Worm (Caenorhabditis elegans) whole organism, L4 larva: ENCODE results near the gene set-11.
A peak's percentile ranks its signal among the peaks of the same experiment; 100 is the strongest.

Source experiments
- F10B5.3 ChIP-seq: sonication (generic microtip); optimal IDR thresholded peaks from 2 replicates; lab custom pipeline; 2016; ENCODE audit warnings: mild to moderate bottlenecking, missing genetic modification characterization, missing compliant biosample characterization
- F44E2.7 ChIP-seq: fragments of 200-800 bp; sonication (Bioruptor generic); IDR thresholded peaks from 2 replicates; pipeline ENCODE4 v2.1.2; 2022; ENCODE audit warnings: missing genetic modification characterization, missing compliant biosample characterization
- F49E8.2 ChIP-seq: sonication (generic microtip); optimal IDR thresholded peaks from 2 replicates; lab custom pipeline; 2016; ENCODE audit warnings: missing compliant biosample characterization, mild to moderate bottlenecking, missing genetic modification characterization, borderline replicate concordance
- R02D3.7 ChIP-seq: fragments of 150-350 bp; sonication (generic microtip); optimal IDR thresholded peaks from 3 replicates; lab custom pipeline; 2014; ENCODE audit warnings: missing biosample characterization, missing genetic modification characterization
- Y105C5A.15 ChIP-seq: fragments of 200-800 bp; sonication (Bioruptor generic); IDR thresholded peaks from 2 replicates; pipeline ENCODE4 v1.3.6; 2022; ENCODE audit warnings: missing genetic modification characterization, missing compliant biosample characterization
- Y48G9A.11 ChIP-seq: fragments of 200-800 bp; sonication (Bioruptor generic); IDR thresholded peaks from 2 replicates; pipeline ENCODE4 v1.3.6; 2022; ENCODE audit warnings: missing genetic modification reagents, missing genetic modification characterization, missing compliant biosample characterization
- ZK337.2 ChIP-seq: fragments of 200-800 bp; sonication (Bioruptor generic); IDR thresholded peaks from 2 replicates; pipeline ENCODE4 v1.3.6; 2022; ENCODE audit warnings: missing genetic modification reagents, missing genetic modification characterization, missing compliant biosample characterization
- aly-2 ChIP-seq: sonication (generic microtip); optimal IDR thresholded peaks from 2 replicates; lab custom pipeline; 2018; ENCODE audit warnings: missing biosample characterization, missing genetic modification characterization
- ama-1 ChIP-seq: fragments of 150-350 bp; optimal IDR thresholded peaks from 2 replicates; lab custom pipeline; 2014; ENCODE audit warnings: inconsistent platforms, mixed read lengths
- ceh-28 ChIP-seq: fragments of 150-350 bp; optimal IDR thresholded peaks from 2 replicates; lab custom pipeline; 2014; ENCODE audit warnings: missing biosample characterization, missing genetic modification reagents, missing genetic modification characterization
- ceh-44 ChIP-seq: fragments of 200-800 bp; sonication (Bioruptor generic); IDR thresholded peaks from 2 replicates; pipeline ENCODE4 v1.3.6; 2022; ENCODE audit warnings: missing genetic modification reagents, missing genetic modification characterization, missing compliant biosample characterization
- ces-1 ChIP-seq: fragments of 150-350 bp; sonication (generic microtip); optimal IDR thresholded peaks from 4 replicates; lab custom pipeline; 2014; ENCODE audit warnings: missing biosample characterization, missing genetic modification reagents, missing genetic modification characterization
- cey-2 ChIP-seq: sonication (generic microtip); optimal IDR thresholded peaks from 3 replicates; lab custom pipeline; 2017; ENCODE audit warnings: missing genetic modification characterization, mild to moderate bottlenecking, missing compliant biosample characterization, antibody characterized with exemption, borderline replicate concordance; ENCODE audit not compliant: insufficient read depth
- ctbp-1 ChIP-seq: fragments of 200-800 bp; sonication (Bioruptor generic); IDR thresholded peaks from 2 replicates; pipeline ENCODE4 v1.3.6; 2022; ENCODE audit warnings: missing genetic modification reagents, missing genetic modification characterization, missing compliant biosample characterization
- daf-12 ChIP-seq: fragments of 150-350 bp; optimal IDR thresholded peaks from 2 replicates; lab custom pipeline; 2014; ENCODE audit warnings: missing biosample characterization, missing genetic modification reagents, missing genetic modification characterization
- daf-16 ChIP-seq, 3 experiments: sonication (generic microtip); optimal IDR thresholded peaks; 2 replicates each; lab custom pipeline; 2016 to 2017; ENCODE audit warnings: missing genetic modification characterization in 3 of 3, missing genetic modification reagents in 3 of 3, mild to moderate bottlenecking in 2 of 3, missing compliant biosample characterization in 2 of 3, missing biosample characterization in 1 of 3, moderate library complexity in 1 of 3
- dmd-6 ChIP-seq: fragments of 200-800 bp; sonication (Bioruptor generic); IDR thresholded peaks from 2 replicates; pipeline ENCODE4 v1.3.6; 2022; ENCODE audit warnings: missing genetic modification reagents, missing genetic modification characterization, missing compliant biosample characterization
- duxl-1 ChIP-seq: sonication (generic microtip); optimal IDR thresholded peaks from 2 replicates; lab custom pipeline; 2016; ENCODE audit warnings: mild to moderate bottlenecking, missing genetic modification characterization, moderate library complexity, missing compliant biosample characterization; ENCODE audit not compliant: poor library complexity
- dve-1 ChIP-seq: sonication (generic microtip); optimal IDR thresholded peaks from 2 replicates; lab custom pipeline; 2017; ENCODE audit warnings: antibody characterized with exemption, mild to moderate bottlenecking, missing genetic modification characterization, missing compliant biosample characterization; ENCODE audit not compliant: insufficient read depth
- fkh-10 ChIP-seq: fragments of 150-350 bp; optimal IDR thresholded peaks from 2 replicates; lab custom pipeline; 2014; ENCODE audit warnings: missing biosample characterization, missing genetic modification reagents, missing genetic modification characterization
- gei-8 ChIP-seq: fragments of 200-800 bp; sonication (Bioruptor generic); optimal IDR thresholded peaks from 2 replicates; lab custom pipeline; 2018; ENCODE audit warnings: mild to moderate bottlenecking, missing genetic modification characterization, missing compliant biosample characterization
- hif-1 ChIP-seq, 2 experiments: sonication (generic microtip); optimal IDR thresholded peaks; 2 replicates each; lab custom pipeline; 2016 to 2017; ENCODE audit warnings: missing compliant biosample characterization in 2 of 2, missing genetic modification characterization in 2 of 2, missing genetic modification reagents in 2 of 2, missing genotype in 2 of 2, mild to moderate bottlenecking in 1 of 2
- hmg-1.1 ChIP-seq: fragments of 200-800 bp; sonication (Bioruptor generic); IDR thresholded peaks from 2 replicates; pipeline ENCODE4 v1.3.6; 2022; ENCODE audit warnings: missing genetic modification reagents, missing genetic modification characterization, missing compliant biosample characterization
- jun-1 ChIP-seq: fragments of 150-350 bp; optimal IDR thresholded peaks from 2 replicates; lab custom pipeline; 2014; ENCODE audit warnings: missing biosample characterization, missing genetic modification reagents, missing genetic modification characterization
- lin-1 ChIP-seq: fragments of 200-800 bp; sonication (Bioruptor generic); IDR thresholded peaks from 2 replicates; pipeline ENCODE4 v1.3.6; 2022; ENCODE audit warnings: missing genetic modification reagents, missing genetic modification characterization, missing compliant biosample characterization
- lin-13 ChIP-seq: fragments of 150-350 bp; optimal IDR thresholded peaks from 2 replicates; lab custom pipeline; 2014; ENCODE audit warnings: missing biosample characterization, missing genetic modification reagents, missing genetic modification characterization
- lin-38 ChIP-seq: fragments of 200-800 bp; sonication (Bioruptor generic); IDR thresholded peaks from 2 replicates; pipeline ENCODE4 v1.3.6; 2022; ENCODE audit warnings: missing genetic modification reagents, missing genetic modification characterization, missing compliant biosample characterization
- lin-39 ChIP-seq: fragments of 150-350 bp; optimal IDR thresholded peaks from 2 replicates; lab custom pipeline; 2014; ENCODE audit warnings: missing biosample characterization, missing genetic modification reagents, missing genetic modification characterization
- nhr-111 ChIP-seq: fragments of 200-800 bp; sonication (Bioruptor generic); optimal IDR thresholded peaks from 2 replicates; lab custom pipeline; 2018; ENCODE audit warnings: mild to moderate bottlenecking, missing genetic modification characterization, missing compliant biosample characterization
- nhr-6 ChIP-seq: fragments of 150-350 bp; optimal IDR thresholded peaks from 2 replicates; lab custom pipeline; 2014; ENCODE audit warnings: missing biosample characterization, missing genetic modification characterization
- pqm-1 ChIP-seq: sonication (generic microtip); optimal IDR thresholded peaks from 2 replicates; lab custom pipeline; 2017; ENCODE audit warnings: missing biosample characterization, missing genetic modification characterization
- rbr-2 ChIP-seq: sonication (generic microtip); optimal IDR thresholded peaks from 2 replicates; lab custom pipeline; 2016; ENCODE audit warnings: missing genotype, missing genetic modification characterization, missing compliant biosample characterization
- set-16 ChIP-seq: fragments of 200-800 bp; sonication (Bioruptor generic); IDR thresholded peaks from 2 replicates; pipeline ENCODE4 v1.3.6; 2022; ENCODE audit warnings: missing genetic modification reagents, missing genetic modification characterization, missing compliant biosample characterization
- snpc-1.2 ChIP-seq: fragments of 200-800 bp; sonication (Bioruptor generic); IDR thresholded peaks from 2 replicates; pipeline ENCODE4 v1.3.6; 2022; ENCODE audit warnings: missing genetic modification reagents, missing genetic modification characterization, missing compliant biosample characterization
- spr-1 ChIP-seq: sonication (generic microtip); optimal IDR thresholded peaks from 2 replicates; lab custom pipeline; 2016; ENCODE audit warnings: mild to moderate bottlenecking, missing genetic modification characterization, missing compliant biosample characterization
- tra-1 ChIP-seq: fragments of 200-800 bp; sonication (Bioruptor generic); IDR thresholded peaks from 2 replicates; pipeline ENCODE4 v1.3.6; 2022; ENCODE audit warnings: missing genetic modification reagents, missing genetic modification characterization, missing compliant biosample characterization
- unc-130 ChIP-seq: sonication (generic microtip); optimal IDR thresholded peaks from 2 replicates; lab custom pipeline; 2016; ENCODE audit warnings: missing genetic modification reagents, missing genetic modification characterization, missing compliant biosample characterization
- unc-62 ChIP-seq, 3 experiments: fragments of 150-350 bp in 1 of 3; sonication (generic microtip); optimal IDR thresholded peaks in 2 of 3; peaks in 1 of 3; 1 replicate in 1 of 3; 2 replicates in 2 of 3; lab custom pipeline; 2014 to 2017; ENCODE audit warnings: missing biosample characterization in 3 of 3, missing genetic modification characterization in 3 of 3, missing genetic modification reagents in 3 of 3, missing genotype in 1 of 3
- zag-1 ChIP-seq: fragments of 150-350 bp; optimal IDR thresholded peaks from 2 replicates; lab custom pipeline; 2014; ENCODE audit warnings: missing biosample characterization, missing genetic modification characterization
- zip-2 ChIP-seq: fragments of 150-350 bp; optimal IDR thresholded peaks from 2 replicates; lab custom pipeline; 2014; ENCODE audit warnings: missing biosample characterization, missing genetic modification characterization

Gene set-11

DNA sequence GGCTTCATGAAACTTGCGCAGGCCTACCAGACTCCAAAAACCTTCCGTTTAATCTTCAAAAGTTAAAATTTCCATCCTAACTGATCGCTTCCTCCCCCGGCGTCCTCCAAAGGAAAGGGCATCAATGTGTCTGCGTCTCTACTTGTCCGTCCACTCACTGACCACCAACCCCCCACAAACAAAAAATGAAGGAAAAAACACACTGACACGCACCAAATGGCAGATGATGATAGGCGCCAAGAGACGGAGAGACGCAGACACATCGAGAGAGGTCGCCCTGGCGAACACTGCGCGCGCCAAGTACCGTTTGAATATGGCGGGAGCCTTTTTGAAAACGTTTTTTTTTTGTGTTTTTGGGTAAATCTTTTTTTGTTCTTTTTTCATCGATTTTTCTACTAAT, 42.4 kb upstream of the set-11 start (continued):
- TF ChIP-seq cey-2 (tag; lab: Kevin White, UChicago) (no peak), snpc-1.2 (GFP tag; lab: Robert Waterston, UW) (no peak), lin-39 (tag; lab: Kevin White, UChicago) (no peak), Y48G9A.11 (GFP tag; lab: Robert Waterston, UW) (no peak), ceh-28 (tag; lab: Kevin White, UChicago) (no peak)

DNA sequence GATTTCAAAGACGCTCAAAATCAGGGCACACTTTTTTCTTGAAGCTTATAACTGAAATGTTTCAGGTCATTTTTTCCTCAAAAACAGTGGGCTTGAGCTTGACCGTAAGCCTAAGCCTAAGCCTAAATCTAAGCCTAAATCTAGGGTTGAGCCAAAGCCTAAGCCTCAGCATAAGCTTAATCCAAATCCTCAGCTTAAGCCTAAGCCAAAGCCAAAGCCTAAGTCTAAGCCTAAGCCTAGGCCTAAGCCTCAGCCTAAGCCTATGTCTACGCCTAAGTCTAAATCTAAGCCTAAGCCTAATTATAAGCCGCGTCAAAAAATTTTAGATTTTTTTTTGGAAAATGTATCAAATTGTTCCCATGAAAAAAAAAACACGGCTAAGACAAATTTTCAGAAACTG, 41.9 kb upstream of the set-11 start:
- TF ChIP-seq duxl-1 (tag; lab: Kevin White, UChicago) (no peak), gei-8 (no peak), unc-130 (GFP tag; lab: Kevin White, UChicago) (no peak), Y105C5A.15 (GFP tag; lab: Robert Waterston, UW) (no peak), dmd-6 (GFP tag; lab: Robert Waterston, UW) (no peak), zag-1 (tag; lab: Kevin White, UChicago) (no peak), F44E2.7 (GFP tag; lab: Robert Waterston, UW) (no peak), lin-38 (no peak)

DNA sequence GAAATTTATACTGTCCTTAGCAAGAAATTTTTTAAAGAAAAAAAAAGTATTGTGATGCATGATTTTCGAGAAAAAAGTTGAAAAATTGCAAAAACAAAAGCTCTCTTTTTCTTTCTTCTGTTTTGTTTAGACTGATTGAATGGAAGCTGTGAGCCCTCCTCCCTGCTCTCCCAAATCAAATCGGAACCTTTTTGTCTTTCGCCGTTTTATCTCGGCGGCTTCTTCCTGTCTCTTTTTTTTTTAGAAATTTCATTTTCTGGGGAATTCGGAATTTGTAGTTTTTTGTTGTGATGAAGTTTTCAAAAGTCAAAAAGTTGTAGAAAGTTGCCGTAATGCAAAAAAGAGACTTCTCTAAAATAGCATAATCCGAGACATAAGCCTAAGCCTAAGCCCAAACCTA, 38.3 kb upstream of the set-11 start:
- TF ChIP-seq fkh-10 (peak; percentile 6), ces-1 (GFP tag; lab: Kevin White, UChicago) (peak; percentile 8), R02D3.7 (tag; lab: Kevin White, UChicago) (no peak), rbr-2 (no peak), unc-62 (GFP tag; optimal IDR thresholded peaks at IDR 0.05 in 1 of 2; lab: Kevin White, UChicago) (peak in 1 of 2 experiments; percentile 56), unc-62 (tag; optimal IDR thresholded peaks at IDR 0.05; lab: Kevin White, UChicago) (no peak)
- TF ChIP-seq, all 104 proteins: peak for 3

DNA sequence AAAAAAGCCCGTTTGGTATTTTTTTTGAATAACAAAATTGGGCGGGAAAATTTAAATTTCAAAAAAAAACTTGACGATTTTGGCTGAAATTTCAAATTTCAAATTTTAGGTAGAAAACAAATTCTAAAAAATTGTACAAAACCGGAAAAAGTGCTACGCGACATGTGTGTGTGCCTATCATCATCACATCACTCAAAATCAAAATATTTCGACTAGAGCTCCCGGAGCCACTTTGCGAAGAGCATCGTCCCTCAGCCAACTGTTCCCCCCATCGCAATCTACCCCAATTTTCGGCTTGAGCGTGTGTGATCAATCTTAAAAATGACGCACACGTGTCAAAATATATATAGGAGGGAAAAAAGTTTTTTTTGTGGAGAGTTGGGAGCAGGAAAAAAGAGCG, 34.4 kb upstream of the set-11 start:
- TF ChIP-seq zip-2 (tag; lab: Kevin White, UChicago) (no peak), tra-1 (GFP tag; lab: Robert Waterston, UW) (0 out of 2 replicates have a peak, but pooled peaks have one; percentile 37)

DNA sequence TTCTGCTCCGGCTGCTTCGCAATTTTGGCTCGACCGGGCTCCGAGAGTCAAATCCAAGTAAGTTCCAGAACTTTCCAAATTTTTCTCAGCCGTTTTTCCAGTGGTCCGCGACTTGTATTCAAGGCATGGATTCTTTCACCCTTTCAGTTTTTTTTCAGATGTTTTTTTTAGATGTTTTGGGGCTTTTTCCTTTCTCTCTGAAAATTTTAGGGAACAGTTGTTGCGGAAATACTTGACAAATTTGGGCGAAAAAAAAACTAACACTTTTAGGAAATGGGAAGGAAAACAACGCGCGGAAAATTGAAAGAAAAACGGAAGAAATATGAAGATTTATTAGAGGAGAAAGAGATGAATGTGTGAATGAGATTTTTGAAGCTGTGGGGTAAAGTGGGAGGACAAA, 33.2 kb upstream of the set-11 start, which contains the start of the genes T05A8.11 and nep-2:
TSS of gene T05A8.11 (minus strand) at position 101 of the 400 bp plus-strand sequence.
TSS of gene nep-2 (minus strand) at position 192 of the 400 bp plus-strand sequence.
- TF ChIP-seq R02D3.7 (tag; lab: Kevin White, UChicago) (no peak), F49E8.2 (no peak), daf-16 (GFP tag; optimal IDR thresholded peaks at IDR 0.05; lab: Kevin White, UChicago) (no peak), daf-16 (tag; optimal IDR thresholded peaks at IDR 0.05; lab: Kevin White, UChicago) (no peak), F10B5.3 (no peak), dmd-6 (GFP tag; lab: Robert Waterston, UW) (no peak), ces-1 (GFP tag; lab: Kevin White, UChicago) (no peak), set-16 (GFP tag; lab: Robert Waterston, UW) (0 out of 2 replicates have a peak, but pooled peaks have one; percentile 2), ceh-44 (GFP tag; lab: Robert Waterston, UW) (no peak), lin-1 (GFP tag; lab: Robert Waterston, UW) (no peak)

DNA sequence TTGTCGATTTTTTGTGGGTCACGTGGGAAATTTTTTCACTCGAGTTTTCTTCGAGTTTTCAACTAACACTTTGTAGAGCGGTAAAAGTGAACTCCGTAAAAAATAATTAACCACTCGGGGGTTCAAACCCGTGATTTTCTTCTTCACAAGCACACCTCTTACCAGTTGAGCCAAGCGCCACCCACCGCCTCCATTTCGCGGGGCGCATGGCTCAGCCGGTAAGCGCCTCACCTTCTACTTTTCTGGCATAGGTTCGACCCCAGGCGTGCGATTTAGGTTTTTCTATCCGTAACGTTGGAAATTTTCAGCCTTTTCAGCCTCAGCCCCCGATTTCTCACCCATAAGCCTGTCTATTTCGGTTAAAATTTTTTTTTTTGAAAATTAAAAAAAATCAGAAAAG, 29.6 kb upstream of the set-11 start:
- TF ChIP-seq zip-2 (tag; lab: Kevin White, UChicago) (no peak), nhr-111 (GFP tag; lab: Kevin White, UChicago) (no peak), lin-13 (no peak), hmg-1.1 (GFP tag; lab: Robert Waterston, UW) (no peak), ama-1 (no peak), F49E8.2 (no peak), hif-1 (tag; optimal IDR thresholded peaks at IDR 0.05; lab: Kevin White, UChicago) (no peak), dmd-6 (GFP tag; lab: Robert Waterston, UW) (no peak), nhr-6 (tag; lab: Kevin White, UChicago) (no peak), unc-130 (GFP tag; lab: Kevin White, UChicago) (no peak), aly-2 (tag; lab: Kevin White, UChicago) (no peak), jun-1 (tag; lab: Kevin White, UChicago) (no peak), ZK337.2 (no peak), ctbp-1 (GFP tag; lab: Robert Waterston, UW) (no peak), dve-1 (tag; lab: Kevin White, UChicago) (no peak), spr-1 (tag; lab: Kevin White, UChicago) (no peak), pqm-1 (no peak), zag-1 (tag; lab: Kevin White, UChicago) (no peak), daf-12 (no peak)
